Worm (Caenorhabditis elegans): ENCODE results near the gene nlp-47.
"Not testable (repeated sequence)": the region's sequence is repeated elsewhere in the genome, so short reads cannot be mapped to it uniquely, and the experiment has no call there.

Gene nlp-47

ce11 chrIV:5299138-5299537 lies 8.5 kb downstream of the nlp-47 start:
- TF ChIP-seq Y53F4B.3 (GFP tag; IDR thresholded peaks at IDR 0.05) (peak; percentile 58; the same call in 1 of the 2 replicates), egrh-3 (GFP tag; IDR thresholded peaks at IDR 0.05) (peak; percentile 70)

- no peak for TF ChIP-seq F39B2.1 (GFP tag; IDR thresholded peaks at IDR 0.05)
- TF ChIP-seq zim-3 (tag; optimal IDR thresholded peaks at IDR 0.05): no peak
These were observed 12.4 kb downstream of the nlp-47 start, which contains the start of gene ZK354.7 for ce11 chrIV:5303030-5303429. TSS of gene ZK354.7 (minus strand) at chrIV:5303130.

ce11 chrIV:5306040-5306439 lies 15.4 kb downstream of the nlp-47 start, which contains the start of gene ZK354.8:
TSS of gene ZK354.8 (minus strand) at chrIV:5306140.
- TF ChIP-seq lag-1 (GFP tag; IDR thresholded peaks at IDR 0.05) (no peak), unc-130 (GFP tag; optimal IDR thresholded peaks at IDR 0.05) (no peak), ceh-58 (GFP tag; IDR thresholded peaks at IDR 0.05) (no peak), madf-10 (tag; optimal IDR thresholded peaks at IDR 0.05) (no peak), madf-3 (GFP tag; IDR thresholded peaks at IDR 0.05) (no peak), akir-1 (GFP tag; optimal IDR thresholded peaks at IDR 0.05) (no peak), mel-28 (tag; optimal IDR thresholded peaks at IDR 0.05; ENCODE audit: borderline replicate concordance) (no peak), snpc-1.3 (tag; optimal IDR thresholded peaks at IDR 0.05; ENCODE audit: insufficient read depth) (no peak), egl-18 (GFP tag; IDR thresholded peaks at IDR 0.05) (no peak), T26A5.8 (tag; optimal IDR thresholded peaks at IDR 0.05) (no peak), zfh-2 (GFP tag; conservative IDR thresholded peaks at IDR 0.05) (no peak)

ce11 chrIV:5308046-5308643 lies 17.5 kb downstream of the nlp-47 start, which contains the start of the genes ZK354.9 and msp-58:
TSS of gene ZK354.9 (minus strand) at chrIV:5308146.
TSS of gene msp-58 (plus strand) at chrIV:5308593.
- TF ChIP-seq mcd-1 (GFP tag; IDR thresholded peaks at IDR 0.05); attf-3 (GFP tag; conservative IDR thresholded peaks at IDR 0.05); K11D2.4 (GFP tag; IDR thresholded peaks at IDR 0.05): not testable (repeated sequence)

- TF ChIP-seq snpc-1.1 (tag; optimal IDR thresholded peaks at IDR 0.05; ENCODE audit: insufficient read depth): peak; percentile 60
- peak; percentile 70 for TF ChIP-seq snpc-4 (GFP tag; optimal IDR thresholded peaks at IDR 0.05)
- TF ChIP-seq snpc-4 (tag; optimal IDR thresholded peaks at IDR 0.05): peak; percentile 49 to 96 (median 83)
These were observed 18.5 kb downstream of the nlp-47 start for ce11 chrIV:5309137-5309536.

ce11 chrIV:5309742-5310141 lies 19.1 kb downstream of the nlp-47 start, which contains the start of gene ZK354.3:
TSS of gene ZK354.3 (plus strand) at chrIV:5310042.
- TF ChIP-seq sptf-2 (GFP tag; optimal IDR thresholded peaks at IDR 0.05) (no peak), lsy-27 (tag; optimal IDR thresholded peaks at IDR 0.05; ENCODE audit: borderline replicate concordance, insufficient read depth) (no peak), Y56A3A.18 (GFP tag; IDR thresholded peaks at IDR 0.05) (no peak), rcor-1 (GFP tag; IDR thresholded peaks at IDR 0.05) (no peak)

ce11 chrIV:5313011-5313410 lies 22.4 kb downstream of the nlp-47 start, which contains the start of the genes msp-59 and ZK354.2:
TSS of gene msp-59 (minus strand) at chrIV:5313111.
TSS of gene ZK354.2 (plus strand) at chrIV:5313405.
- not testable (repeated sequence) for TF ChIP-seq rpc-1 (optimal IDR thresholded peaks at IDR 0.05); rpc-1 (tag; optimal IDR thresholded peaks at IDR 0.05); zfh-2 (GFP tag; conservative IDR thresholded peaks at IDR 0.05); hlh-12 (tag; optimal IDR thresholded peaks at IDR 0.05)
